Worm (Caenorhabditis elegans): ENCODE results near the gene Y37E11AL.1.

Gene Y37E11AL.1

ce11 chrIV:3725845-3726244 is 16.5 kb downstream of the Y37E11AL.1 start, which contains the start of gene smgl-2 (continued):
- TF ChIP-seq hmg-20 (GFP tag; IDR thresholded peaks at IDR 0.05) = no peak
- no peak for TF ChIP-seq Y53F4B.3 (GFP tag; IDR thresholded peaks at IDR 0.05)
- TF ChIP-seq F22D6.2 (tag; optimal IDR thresholded peaks at IDR 0.05) = no peak
- no peak for TF ChIP-seq nfya-2 (GFP tag; IDR thresholded peaks at IDR 0.05)
- TF ChIP-seq tlf-1 (GFP tag; optimal IDR thresholded peaks at IDR 0.05) = no peak
- no peak for TF ChIP-seq nfyb-1 (GFP tag; IDR thresholded peaks at IDR 0.05)
- no peak for TF ChIP-seq egrh-3 (GFP tag; IDR thresholded peaks at IDR 0.05)
- no peak for TF ChIP-seq egl-18 (GFP tag; IDR thresholded peaks at IDR 0.05)
- TF ChIP-seq zim-3 (tag; optimal IDR thresholded peaks at IDR 0.05) = no peak
- TF ChIP-seq lin-40 (tag; optimal IDR thresholded peaks at IDR 0.05) = peak; percentile 63
- TF ChIP-seq aptf-3 (GFP tag; IDR thresholded peaks at IDR 0.05) = no peak
- no peak for TF ChIP-seq ceh-100 (GFP tag; IDR thresholded peaks at IDR 0.05)
- peak; percentile 84 for TF ChIP-seq attf-5 (GFP tag; optimal IDR thresholded peaks at IDR 0.05)
- TF ChIP-seq athp-1 (tag; optimal IDR thresholded peaks at IDR 0.05) = peak; percentile 43
- TF ChIP-seq lin-54 (GFP tag; optimal IDR thresholded peaks at IDR 0.05) = peak; percentile 78
- no peak for TF ChIP-seq T26A5.8 (tag; optimal IDR thresholded peaks at IDR 0.05)
- 0 out of 2 replicates have a peak, but pooled peaks have one; percentile 28 for TF ChIP-seq rcor-1 (GFP tag; IDR thresholded peaks at IDR 0.05)
- no peak for TF ChIP-seq tbx-9 (tag; optimal IDR thresholded peaks at IDR 0.05; ENCODE audit: borderline replicate concordance)
- TF ChIP-seq dpl-1 (GFP tag; optimal IDR thresholded peaks at IDR 0.05) = peak; percentile 30
- peak; percentile 18 for TF ChIP-seq snpc-1.3 (tag; optimal IDR thresholded peaks at IDR 0.05; ENCODE audit: insufficient read depth)
- TF ChIP-seq snpc-3.4 (tag; optimal IDR thresholded peaks at IDR 0.05) = peak; percentile 56
- TF ChIP-seq chd-7 (tag; optimal IDR thresholded peaks at IDR 0.05) = no peak
- TF ChIP-seq pbrm-1 (GFP tag; IDR thresholded peaks at IDR 0.05) = peak; percentile 68; the same call in 1 of the 2 replicates
- no peak for TF ChIP-seq B0035.1 (tag; optimal IDR thresholded peaks at IDR 0.05)
- TF ChIP-seq madf-8 (GFP tag; conservative IDR thresholded peaks at IDR 0.05) = no peak
- TF ChIP-seq dox-1 (GFP tag; IDR thresholded peaks at IDR 0.05) = peak; percentile 37; the same call in 1 of the 2 replicates
- TF ChIP-seq attf-3 (GFP tag; conservative IDR thresholded peaks at IDR 0.05) = no peak
- TF ChIP-seq F23B12.7 (tag; optimal IDR thresholded peaks at IDR 0.05; ENCODE audit: insufficient read depth) = peak; percentile 24
- TF ChIP-seq mes-4 (tag; optimal IDR thresholded peaks at IDR 0.05) = no peak
- no peak for TF ChIP-seq lir-1 (GFP tag; conservative IDR thresholded peaks at IDR 0.05)
- no peak for TF ChIP-seq somi-1 (GFP tag; optimal IDR thresholded peaks at IDR 0.05)
- TF ChIP-seq F37B4.10 (GFP tag; IDR thresholded peaks at IDR 0.05) = no peak
- TF ChIP-seq egl-44 (GFP tag; IDR thresholded peaks at IDR 0.05) = no peak
- no peak for TF ChIP-seq Y53G8AR.9 (GFP tag; conservative IDR thresholded peaks at IDR 0.05)
- TF ChIP-seq F57C9.4 (tag; optimal IDR thresholded peaks at IDR 0.05) = no peak
- TF ChIP-seq lin-35 (GFP tag; optimal IDR thresholded peaks at IDR 0.05) = peak in 1 of 3 experiments; percentile 76
- no peak for TF ChIP-seq ztf-3 (GFP tag; optimal IDR thresholded peaks at IDR 0.05)
- peak; percentile 12 for TF ChIP-seq lsl-1 (GFP tag; optimal IDR thresholded peaks at IDR 0.05)
- TF ChIP-seq ekl-4 (GFP tag; IDR thresholded peaks at IDR 0.05) = no peak
- peak; percentile 37; the same call in 1 of the 2 replicates for TF ChIP-seq F33H1.4 (GFP tag; IDR thresholded peaks at IDR 0.05)
- TF ChIP-seq ztf-6 (GFP tag; IDR thresholded peaks at IDR 0.05) = no peak
- TF ChIP-seq ZK185.1 (tag; optimal IDR thresholded peaks at IDR 0.05; ENCODE audit: poor library complexity, severe bottlenecking) = no peak
- peak; percentile 40 for TF ChIP-seq tbp1 (GFP tag; optimal IDR thresholded peaks at IDR 0.05)
- peak; percentile 49; the same call in 1 of the 2 replicates for TF ChIP-seq B0019.2 (GFP tag; conservative IDR thresholded peaks at IDR 0.05)
- no peak for TF ChIP-seq B0261.1 (tag; optimal IDR thresholded peaks at IDR 0.05)
- peak; percentile 75 for TF ChIP-seq mcd-1 (GFP tag; IDR thresholded peaks at IDR 0.05)
